Fruit fly (Drosophila melanogaster) whole organism: Measurements from ENCODE around the gene CG4502.

Source experiments
- CG8478 ChIP-seq: fragments of >200 bp; optimal IDR thresholded peaks from 2 replicates; lab custom pipeline; 2018; ENCODE audit warnings: inconsistent platforms
- Dll ChIP-seq: fragments of >200 bp; optimal IDR thresholded peaks from 2 replicates; lab custom pipeline; 2017
- EcR ChIP-seq, 2 experiments: fragments of >200 bp; optimal IDR thresholded peaks; 2 replicates each; lab custom pipeline; 2017; ENCODE audit warnings: missing biosample characterization in 2 of 2, missing genetic modification characterization in 2 of 2, missing genetic modification reagents in 2 of 2
- pan ChIP-seq: fragments of >200 bp; optimal IDR thresholded peaks from 2 replicates; lab custom pipeline; 2017
- psq ChIP-seq: fragments of >200 bp; optimal IDR thresholded peaks from 2 replicates; lab custom pipeline; 2017
- usp ChIP-seq: fragments of >200 bp; optimal IDR thresholded peaks from 2 replicates; lab custom pipeline; 2017; ENCODE audit warnings: missing biosample characterization, missing genetic modification characterization, mixed read lengths

Gene CG4502

DNA sequence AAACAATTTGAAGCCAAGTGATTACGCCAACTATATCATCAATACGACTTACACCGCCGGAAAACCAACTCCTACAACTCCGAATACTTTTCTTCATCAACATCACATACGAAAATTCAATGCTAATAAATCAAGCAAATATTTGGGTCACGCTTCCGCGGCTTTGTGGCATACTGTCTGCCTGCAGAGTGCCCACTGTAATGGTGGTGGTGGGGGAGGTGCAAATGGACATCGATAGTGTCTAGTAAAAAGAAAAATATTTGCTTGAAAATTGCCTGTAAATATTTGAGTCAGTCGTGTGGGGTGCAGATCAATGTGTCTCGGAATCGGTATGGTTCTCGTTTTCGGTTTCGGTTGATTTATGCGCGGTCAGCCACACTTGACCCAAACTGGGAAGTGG, 38.2 kb downstream of the CG4502 start:
- no peak for TF ChIP-seq usp (GFP tag; lab: Kevin White, UChicago)
- no peak for TF ChIP-seq pan
- no peak for TF ChIP-seq Dll (lab: Kevin White, UChicago)
- TF ChIP-seq CG8478 (lab: Kevin White, UChicago): no peak
- TF ChIP-seq psq: no peak
- no peak for TF ChIP-seq EcR (GFP tag; optimal IDR thresholded peaks at IDR 0.05; lab: Kevin White, UChicago)

dm6 chr2L:7158798-7159197, 45.3 kb downstream of the CG4502 start:
- no peak for TF ChIP-seq usp (GFP tag; lab: Kevin White, UChicago)
- TF ChIP-seq CG8478 (lab: Kevin White, UChicago): no peak
- TF ChIP-seq psq: no peak
- TF ChIP-seq Dll (lab: Kevin White, UChicago): no peak
- TF ChIP-seq pan: no peak

DNA sequence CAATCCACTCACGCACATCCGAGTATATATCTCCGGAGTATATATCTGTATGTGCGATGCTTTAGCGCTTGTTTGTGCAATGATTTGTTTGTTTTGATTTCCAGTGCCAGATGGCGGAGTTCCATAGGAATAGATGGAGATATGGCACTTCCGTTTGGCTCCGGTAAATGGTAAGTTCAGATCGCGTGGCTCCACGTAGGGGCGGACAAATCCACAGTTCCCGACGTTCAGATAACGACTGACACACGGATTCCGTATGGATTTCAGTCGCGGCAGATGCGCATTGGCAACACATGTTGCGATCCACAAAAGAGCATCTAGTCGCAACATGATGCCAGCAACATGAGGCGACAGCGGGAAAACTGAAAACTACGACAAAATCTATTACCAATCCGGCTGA, 46.6 kb downstream of the CG4502 start, which contains the start of gene Pvf3:
Gene Pvf3, minus strand, starts transcription at position 240 of the 400 bp plus-strand sequence.
- TF ChIP-seq usp (GFP tag; lab: Kevin White, UChicago) (no peak), pan (no peak), EcR (GFP tag; optimal IDR thresholded peaks at IDR 0.05; lab: Kevin White, UChicago) (no peak), Dll (lab: Kevin White, UChicago) (no peak), CG8478 (lab: Kevin White, UChicago) (no peak), psq (no peak)

DNA sequence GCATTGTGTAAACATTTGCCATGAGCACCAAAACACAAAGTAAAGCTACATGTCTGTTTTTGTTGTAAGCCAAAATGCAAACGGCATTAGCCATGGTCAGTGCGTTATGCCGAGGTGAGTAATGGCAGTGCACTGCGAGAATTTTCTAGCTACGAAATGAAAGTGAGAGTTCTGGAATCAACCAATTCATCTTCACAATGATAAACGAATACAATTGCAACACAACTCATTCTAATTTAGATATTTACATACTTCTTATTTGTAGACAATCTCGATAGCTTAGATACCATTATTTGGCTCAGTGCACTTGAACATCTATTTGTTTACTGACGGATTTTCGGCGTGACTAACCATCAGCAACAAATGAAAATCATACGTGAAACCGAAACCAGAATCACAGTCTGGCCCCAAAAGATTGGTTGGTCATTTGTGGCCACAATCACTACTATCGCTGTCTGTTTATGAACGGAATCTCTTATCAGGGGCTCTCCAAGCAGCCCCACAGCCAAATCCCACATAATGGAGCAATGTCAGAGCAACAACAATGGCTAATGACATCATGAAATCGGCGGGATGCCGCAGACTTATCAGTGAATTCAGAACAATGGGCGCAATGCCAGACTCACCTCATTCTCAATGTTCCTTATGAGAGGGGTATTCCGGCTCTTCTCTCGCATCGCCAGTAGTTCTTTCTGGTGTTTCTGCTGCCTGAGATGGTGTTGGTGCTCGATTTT, 49.0 kb downstream of the CG4502 start:
- TF ChIP-seq usp (GFP tag; lab: Kevin White, UChicago) (no peak), Dll (lab: Kevin White, UChicago) (no peak), CG8478 (lab: Kevin White, UChicago) (no peak), pan (no peak), psq (no peak)

- TF ChIP-seq EcR (GFP tag; optimal IDR thresholded peaks at IDR 0.05; lab: Kevin White, UChicago) (no peak), pan (no peak), psq (no peak), Dll (lab: Kevin White, UChicago) (no peak), CG8478 (lab: Kevin White, UChicago) (no peak), usp (GFP tag; lab: Kevin White, UChicago) (no peak)
Measured at dm6 chr2L:7152260-7152659, 51.8 kb downstream of the CG4502 start.

dm6 chr2L:7150775-7151174, 53.3 kb downstream of the CG4502 start:
- no peak for TF ChIP-seq psq
- no peak for TF ChIP-seq Dll (lab: Kevin White, UChicago)
- TF ChIP-seq CG8478 (lab: Kevin White, UChicago): no peak
- TF ChIP-seq usp (GFP tag; lab: Kevin White, UChicago): no peak
- no peak for TF ChIP-seq pan
- no peak for TF ChIP-seq EcR (GFP tag; optimal IDR thresholded peaks at IDR 0.05; lab: Kevin White, UChicago)

- no peak for TF ChIP-seq CG8478 (lab: Kevin White, UChicago)
- no peak for TF ChIP-seq EcR (GFP tag; optimal IDR thresholded peaks at IDR 0.05; lab: Kevin White, UChicago)
- no peak for TF ChIP-seq Dll (lab: Kevin White, UChicago)
- TF ChIP-seq pan: no peak
- TF ChIP-seq psq: no peak
- no peak for TF ChIP-seq usp (GFP tag; lab: Kevin White, UChicago)
Measured at dm6 chr2L:7148919-7149318, 55.1 kb downstream of the CG4502 start.

DNA sequence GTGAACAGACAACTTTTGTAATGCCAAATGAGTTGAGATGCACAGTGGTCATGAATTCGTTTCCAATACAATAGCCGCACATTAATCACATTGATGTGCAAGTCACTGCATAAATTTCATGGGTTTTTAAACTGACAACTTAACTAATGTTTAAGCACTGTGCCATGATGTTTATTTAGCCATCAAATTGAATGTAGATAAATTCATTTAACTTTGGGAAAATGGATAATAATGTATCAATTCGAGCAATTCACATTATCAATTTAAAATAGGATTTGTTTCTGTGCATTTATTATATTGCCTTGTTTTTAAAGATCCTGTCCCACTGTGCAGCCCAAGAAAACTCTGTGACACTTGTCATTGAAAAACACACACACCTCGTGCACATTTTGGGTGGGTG, 56.0 kb downstream of the CG4502 start:
- TF ChIP-seq Dll (lab: Kevin White, UChicago) (no peak), CG8478 (lab: Kevin White, UChicago) (no peak), EcR (GFP tag; optimal IDR thresholded peaks at IDR 0.05; lab: Kevin White, UChicago) (no peak), pan (no peak), usp (GFP tag; lab: Kevin White, UChicago) (no peak), psq (no peak)

dm6 chr2L:7147212-7147611, 56.9 kb downstream of the CG4502 start:
- no peak for TF ChIP-seq EcR (GFP tag; optimal IDR thresholded peaks at IDR 0.05; lab: Kevin White, UChicago)

- TF ChIP-seq Dll (lab: Kevin White, UChicago): no peak
- TF ChIP-seq CG8478 (lab: Kevin White, UChicago): no peak
- no peak for TF ChIP-seq usp (GFP tag; lab: Kevin White, UChicago)
- no peak for TF ChIP-seq pan
- no peak for TF ChIP-seq psq
- TF ChIP-seq EcR (GFP tag; optimal IDR thresholded peaks at IDR 0.05; lab: Kevin White, UChicago): no peak
Measured at dm6 chr2L:7145881-7146280, 58.2 kb downstream of the CG4502 start.
